Fruit fly (Drosophila melanogaster) whole organism, prepupa: ENCODE data around the gene CG9705.

Experiments
- CG11762 ChIP-seq: fragments of 200-800 bp; sonication (Bioruptor generic); optimal IDR thresholded peaks from 3 replicates; lab custom pipeline; 2016; ENCODE audit warnings: missing biosample characterization, missing genetic modification characterization; ENCODE audit not compliant: insufficient read depth
- CG15336 ChIP-seq: fragments of 200-800 bp; sonication (Bioruptor generic); IDR thresholded peaks from 2 replicates; pipeline ENCODE4 v1.3.6; 2022; ENCODE audit warnings: missing biosample characterization, missing genetic modification characterization
- CG31627 ChIP-seq: fragments of 200-800 bp; sonication (Bioruptor generic); optimal IDR thresholded peaks from 3 replicates; lab custom pipeline; 2016; ENCODE audit warnings: missing biosample characterization, missing genetic modification characterization
- CG7368 ChIP-seq: fragments of 200-800 bp; sonication (Bioruptor generic); optimal IDR thresholded peaks from 3 replicates; lab custom pipeline; 2016; ENCODE audit warnings: missing biosample characterization, missing genetic modification characterization
- CG8119 ChIP-seq: fragments of 200-800 bp; sonication (Bioruptor generic); IDR thresholded peaks from 3 replicates; pipeline ENCODE4 v1.3.6; 2022; ENCODE audit warnings: missing biosample characterization, missing genetic modification characterization
- CG9139 ChIP-seq: fragments of 200-800 bp; sonication (Bioruptor generic); optimal IDR thresholded peaks from 3 replicates; lab custom pipeline; 2017; ENCODE audit warnings: missing biosample characterization, mild to moderate bottlenecking, missing genetic modification characterization
- Hr4 ChIP-seq: fragments of 200-800 bp; sonication (Bioruptor generic); optimal IDR thresholded peaks from 3 replicates; lab custom pipeline; 2016; ENCODE audit warnings: missing biosample characterization, missing genetic modification characterization
- Sox14 ChIP-seq: fragments of 200-800 bp; sonication (Bioruptor generic); optimal IDR thresholded peaks from 3 replicates; lab custom pipeline; 2016; ENCODE audit warnings: missing biosample characterization, missing genetic modification characterization
- pdm3 ChIP-seq: fragments of 200-800 bp; sonication (Bioruptor generic); optimal IDR thresholded peaks from 3 replicates; lab custom pipeline; 2016; ENCODE audit warnings: missing biosample characterization, missing genetic modification characterization

- TF ChIP-seq CG8119 (GFP tag; lab: Robert Waterston, UW) (no peak), Hr4 (GFP tag; lab: Kevin White, UChicago) (no peak), CG7368 (no peak), pdm3 (GFP tag; lab: Kevin White, UChicago) (no peak), CG9139 (no peak), Sox14 (GFP tag; lab: Kevin White, UChicago) (no peak), CG11762 (GFP tag; lab: Kevin White, UChicago) (no peak), CG15336 (no peak), CG31627 (GFP tag; lab: Kevin White, UChicago) (no peak)
These were observed 50.1 kb downstream of the CG9705 start for dm6 chr3L:16829983-16830382.
